Worm (Caenorhabditis elegans) whole organism, L1 larva: ENCODE results near the gene srd-66.

Experiments
- C34B4.2 ChIP-seq: sonication (generic microtip); optimal IDR thresholded peaks from 2 replicates; lab custom pipeline; 2017; ENCODE audit warnings: mild to moderate bottlenecking, missing genetic modification characterization, missing compliant biosample characterization
- efl-3 ChIP-seq: fragments of 200-800 bp; sonication (Bioruptor generic); optimal IDR thresholded peaks from 2 replicates; lab custom pipeline; 2018; ENCODE audit warnings: mild to moderate bottlenecking, missing genetic modification characterization, missing compliant biosample characterization
- mep-1 ChIP-seq: fragments of 150-350 bp; optimal IDR thresholded peaks from 2 replicates; lab custom pipeline; 2014; ENCODE audit warnings: missing biosample characterization, missing genetic modification characterization
- pqm-1 ChIP-seq: sonication (generic microtip); optimal IDR thresholded peaks from 3 replicates; lab custom pipeline; 2017; ENCODE audit warnings: missing biosample characterization, missing genetic modification characterization
- xbp-1 ChIP-seq: sonication (generic microtip); optimal IDR thresholded peaks from 2 replicates; lab custom pipeline; 2016; ENCODE audit warnings: missing genetic modification characterization, missing compliant biosample characterization

DNA sequence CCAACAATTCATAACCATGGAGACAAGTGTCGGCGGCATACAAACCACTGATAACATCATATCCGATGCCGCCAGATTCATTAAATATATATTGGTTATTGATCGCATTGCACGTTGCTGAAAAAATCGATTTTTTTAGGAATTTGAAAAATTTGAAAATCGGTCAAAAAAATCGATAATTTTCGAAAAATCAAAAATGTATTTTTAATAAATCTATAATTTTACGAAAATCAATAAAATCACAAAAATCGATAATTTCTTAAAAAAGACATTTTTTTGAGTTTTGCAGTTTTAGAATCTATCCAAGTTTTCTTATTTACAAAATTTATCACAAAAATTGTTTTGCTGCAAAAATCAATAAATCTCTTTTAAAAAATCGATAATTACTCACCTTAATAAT is 33.0 kb upstream of the srd-66 start:
- TF ChIP-seq C34B4.2 (no peak), pqm-1 (tag; lab: Kevin White, UChicago) (no peak), xbp-1 (tag; lab: Kevin White, UChicago) (no peak), mep-1 (tag; lab: Kevin White, UChicago) (no peak), efl-3 (GFP tag; lab: Kevin White, UChicago) (no peak)
